Worm (Caenorhabditis elegans): Measurements from ENCODE around the gene spcs-2.

DNA sequence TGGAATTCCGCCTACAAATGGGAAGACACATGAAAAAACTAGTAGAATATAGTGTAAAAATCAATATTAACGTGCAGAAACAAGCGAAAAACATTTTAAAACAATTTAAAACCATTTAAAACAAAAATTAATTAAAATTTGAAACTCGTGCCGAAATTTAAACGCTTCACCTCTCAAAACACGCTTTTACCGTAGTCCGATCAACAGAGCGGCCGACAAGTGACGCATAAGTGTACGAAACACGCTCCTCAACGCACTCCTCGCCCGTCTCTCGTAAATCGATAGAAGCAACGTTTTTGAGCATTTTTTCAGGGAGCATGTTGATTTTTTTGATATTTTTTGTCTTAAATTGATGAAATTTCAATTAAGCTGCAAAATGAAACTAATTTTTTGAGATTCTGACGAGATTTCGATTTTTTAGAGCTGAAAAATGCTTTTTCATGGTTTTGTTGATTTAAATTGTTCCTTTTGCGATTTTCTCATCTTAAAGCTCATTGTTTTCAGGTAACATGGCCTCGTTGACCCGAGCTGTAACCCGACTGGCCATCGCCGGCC is 30.2 kb downstream of the spcs-2 start, which contains the start of gene cox-5A:
- peak; percentile 90 for TF ChIP-seq ceh-91 (GFP tag; IDR thresholded peaks at IDR 0.05)
- peak; percentile 98 for TF ChIP-seq chd-7 (tag; optimal IDR thresholded peaks at IDR 0.05)
- peak; percentile 94 for TF ChIP-seq D2030.7 (GFP tag; IDR thresholded peaks at IDR 0.05)
- peak; percentile 99 for TF ChIP-seq lin-40 (tag; optimal IDR thresholded peaks at IDR 0.05)
- TF ChIP-seq akir-1 (GFP tag; optimal IDR thresholded peaks at IDR 0.05), result no peak
